Fruit fly (Drosophila melanogaster) whole organism, embryonic: ENCODE measurements around the gene Send2.
A peak's percentile ranks its signal among the peaks of the same experiment; 100 is the strongest.

Experiments used
- CG10431 ChIP-seq: fragments of 200-800 bp; sonication (Bioruptor generic); optimal IDR thresholded peaks from 3 replicates; lab custom pipeline; 2018; ENCODE audit warnings: missing biosample characterization, mild to moderate bottlenecking, missing genetic modification characterization
- CG11247 ChIP-seq: fragments of 200-800 bp; sonication (Bioruptor generic); IDR thresholded peaks from 2 replicates; pipeline ENCODE4 v1.3.6; 2022; ENCODE audit warnings: missing biosample characterization, missing genetic modification characterization
- CG1233 ChIP-seq: fragments of 200-800 bp; sonication (Bioruptor generic); optimal IDR thresholded peaks from 4 replicates; lab custom pipeline; 2018; ENCODE audit warnings: missing biosample characterization, mild to moderate bottlenecking, missing genetic modification characterization
- CG13123 ChIP-seq: fragments of 200-800 bp; sonication (Bioruptor generic); optimal IDR thresholded peaks from 2 replicates; lab custom pipeline; 2016; ENCODE audit warnings: missing biosample characterization, missing genetic modification characterization
- CG13775 ChIP-seq: fragments of 200-800 bp; sonication (Bioruptor generic); optimal IDR thresholded peaks from 3 replicates; lab custom pipeline; 2017; ENCODE audit warnings: missing biosample characterization, mild to moderate bottlenecking, missing genetic modification characterization
- CG15011 ChIP-seq: fragments of 200-800 bp; sonication (Bioruptor generic); optimal IDR thresholded peaks from 3 replicates; lab custom pipeline; 2018; ENCODE audit warnings: missing biosample characterization, mild to moderate bottlenecking, missing genetic modification characterization
- CG15479 ChIP-seq: fragments of 200-800 bp; sonication (Bioruptor generic); optimal IDR thresholded peaks from 3 replicates; lab custom pipeline; 2019; ENCODE audit warnings: missing biosample characterization, mild to moderate bottlenecking, missing genetic modification characterization, moderate library complexity
- CG1603 ChIP-seq: fragments of 200-800 bp; sonication (Bioruptor generic); optimal IDR thresholded peaks from 2 replicates; lab custom pipeline; 2019; ENCODE audit warnings: missing biosample characterization, mild to moderate bottlenecking, missing genetic modification characterization, moderate library complexity
- CG2678 ChIP-seq: fragments of 200-800 bp; sonication (Bioruptor generic); optimal IDR thresholded peaks from 3 replicates; lab custom pipeline; 2019; ENCODE audit warnings: missing biosample characterization, mild to moderate bottlenecking, missing genetic modification characterization, moderate library complexity
- CG31365 ChIP-seq: fragments of 200-800 bp; sonication (Bioruptor generic); optimal IDR thresholded peaks from 2 replicates; lab custom pipeline; 2018; ENCODE audit warnings: missing biosample characterization, mild to moderate bottlenecking, missing genetic modification characterization
- CG4282 ChIP-seq: fragments of 200-800 bp; sonication (Bioruptor generic); optimal IDR thresholded peaks from 2 replicates; lab custom pipeline; 2016; ENCODE audit warnings: missing biosample characterization, missing genetic modification characterization
- CG43689 ChIP-seq: fragments of 200-800 bp; sonication (Bioruptor generic); IDR thresholded peaks from 2 replicates; pipeline ENCODE4 v1.3.6; 2022; ENCODE audit warnings: missing biosample characterization, missing genetic modification characterization
- CG9727 ChIP-seq: fragments of 200-800 bp; sonication (Bioruptor generic); optimal IDR thresholded peaks from 3 replicates; lab custom pipeline; 2017; ENCODE audit warnings: missing biosample characterization, mild to moderate bottlenecking, missing genetic modification characterization
- CG9932 ChIP-seq: fragments of 200-800 bp; sonication (Bioruptor generic); IDR thresholded peaks from 2 replicates; pipeline ENCODE4 v1.3.6; 2022; ENCODE audit warnings: missing biosample characterization, missing genetic modification characterization
- CrebB ChIP-seq: fragments of 200-800 bp; sonication (Bioruptor generic); optimal IDR thresholded peaks from 3 replicates; lab custom pipeline; 2018; ENCODE audit warnings: missing biosample characterization, mild to moderate bottlenecking, missing genetic modification characterization
- D19A ChIP-seq: fragments of 200-800 bp; optimal IDR thresholded peaks from 3 replicates; lab custom pipeline; 2019; ENCODE audit warnings: missing biosample characterization, mild to moderate bottlenecking, missing genetic modification characterization, moderate library complexity
- D19B ChIP-seq: fragments of 200-800 bp; sonication (Bioruptor generic); optimal IDR thresholded peaks from 2 replicates; lab custom pipeline; 2017; ENCODE audit warnings: missing biosample characterization, mild to moderate bottlenecking, missing genetic modification characterization
- Dad ChIP-seq: fragments of 200-800 bp; sonication (Bioruptor generic); optimal IDR thresholded peaks from 3 replicates; lab custom pipeline; 2016; ENCODE audit warnings: missing biosample characterization, missing genetic modification characterization
- Deaf1 ChIP-seq: fragments of 200-800 bp; optimal IDR thresholded peaks from 3 replicates; lab custom pipeline; 2019; ENCODE audit warnings: missing biosample characterization, mild to moderate bottlenecking, missing genetic modification characterization, moderate library complexity
- Elba2 ChIP-seq: fragments of 200-800 bp; sonication (Bioruptor generic); optimal IDR thresholded peaks from 3 replicates; lab custom pipeline; 2016; ENCODE audit warnings: missing biosample characterization, missing genetic modification characterization
- Hey ChIP-seq: fragments of 200-800 bp; sonication (Bioruptor generic); optimal IDR thresholded peaks from 3 replicates; lab custom pipeline; 2018; ENCODE audit warnings: missing biosample characterization, mild to moderate bottlenecking, missing genetic modification characterization
- HmgD ChIP-seq: fragments of 200-800 bp; sonication (Bioruptor generic); optimal IDR thresholded peaks from 3 replicates; lab custom pipeline; 2016; ENCODE audit warnings: missing biosample characterization, missing genetic modification characterization
- Hsf ChIP-seq: fragments of 200-800 bp; sonication (Bioruptor generic); optimal IDR thresholded peaks from 3 replicates; lab custom pipeline; 2016; ENCODE audit warnings: missing biosample characterization, missing genetic modification characterization
- Nf-YB ChIP-seq: fragments of 200-800 bp; sonication (Bioruptor generic); optimal IDR thresholded peaks from 3 replicates; lab custom pipeline; 2019; ENCODE audit warnings: missing biosample characterization, mild to moderate bottlenecking, missing genetic modification characterization, moderate library complexity
- Ravus ChIP-seq: fragments of 200-800 bp; sonication (Bioruptor generic); IDR thresholded peaks from 2 replicates; pipeline ENCODE4 v1.3.6; 2022; ENCODE audit warnings: missing biosample characterization, missing genetic modification characterization
- al ChIP-seq: fragments of 200-800 bp; sonication (Bioruptor generic); IDR thresholded peaks from 2 replicates; pipeline ENCODE4 v1.3.6; 2022; ENCODE audit warnings: missing biosample characterization, missing genetic modification characterization
- aop ChIP-seq: fragments of 200-800 bp; sonication (Bioruptor generic); IDR thresholded peaks from 2 replicates; pipeline ENCODE4 v1.3.6; 2022; ENCODE audit warnings: missing biosample characterization, missing genetic modification characterization
- bsh ChIP-seq, 2 experiments: fragments of 200-800 bp; sonication (Bioruptor generic); optimal IDR thresholded peaks; 2 replicates each; lab custom pipeline; 2017 to 2018; ENCODE audit warnings: mild to moderate bottlenecking in 2 of 2, missing biosample characterization in 2 of 2, missing genetic modification characterization in 2 of 2, moderate library complexity in 1 of 2
- ci ChIP-seq: fragments of 200-800 bp; sonication (Bioruptor generic); IDR thresholded peaks from 3 replicates; pipeline ENCODE4 v1.3.6; 2022; ENCODE audit warnings: missing biosample characterization, missing genetic modification characterization
- crp ChIP-seq, 2 experiments: fragments of 200-800 bp; sonication (Bioruptor generic); optimal IDR thresholded peaks; 2 replicates in 1 of 2; 3 replicates in 1 of 2; lab custom pipeline; 2017; ENCODE audit warnings: missing biosample characterization in 2 of 2, missing genetic modification characterization in 2 of 2, mild to moderate bottlenecking in 1 of 2, moderate library complexity in 1 of 2
- esg ChIP-seq: fragments of 200-800 bp; sonication (Bioruptor generic); conservative IDR thresholded peaks from 2 replicates; pipeline ENCODE4 v1.3.6; 2022; ENCODE audit warnings: missing biosample characterization, missing genetic modification characterization
- ftz-f1 ChIP-seq: fragments of 200-800 bp; sonication (Bioruptor generic); optimal IDR thresholded peaks from 2 replicates; lab custom pipeline; 2016; ENCODE audit warnings: missing biosample characterization, missing genetic modification characterization
- gcm ChIP-seq: fragments of 200-800 bp; sonication (Bioruptor generic); optimal IDR thresholded peaks from 2 replicates; lab custom pipeline; 2019; ENCODE audit warnings: missing biosample characterization, mild to moderate bottlenecking, missing genetic modification characterization, moderate library complexity
- her ChIP-seq: fragments of 200-800 bp; sonication (Bioruptor generic); optimal IDR thresholded peaks from 2 replicates; lab custom pipeline; 2016; ENCODE audit warnings: missing biosample characterization, missing genetic modification characterization
- jing ChIP-seq: fragments of 200-800 bp; sonication (Bioruptor generic); optimal IDR thresholded peaks from 2 replicates; lab custom pipeline; 2018; ENCODE audit warnings: missing biosample characterization, mild to moderate bottlenecking, missing genetic modification characterization
- kay ChIP-seq: fragments of 200-800 bp; sonication (Bioruptor generic); optimal IDR thresholded peaks from 2 replicates; lab custom pipeline; 2016; ENCODE audit warnings: missing biosample characterization, missing genetic modification characterization
- mirr ChIP-seq: fragments of 200-800 bp; sonication (Bioruptor generic); optimal IDR thresholded peaks from 3 replicates; lab custom pipeline; 2018; ENCODE audit warnings: missing biosample characterization, mild to moderate bottlenecking, missing genetic modification characterization
- otp ChIP-seq: fragments of 200-800 bp; sonication (Bioruptor generic); IDR thresholded peaks from 3 replicates; pipeline ENCODE4, ENCODE4 v1.3.6; 2022; ENCODE audit warnings: missing biosample characterization, missing genetic modification characterization
- peb ChIP-seq: fragments of 200-800 bp; sonication (Bioruptor generic); IDR thresholded peaks from 2 replicates; pipeline ENCODE4 v1.3.6; 2022; ENCODE audit warnings: missing biosample characterization, missing genetic modification characterization
- pros ChIP-seq: fragments of 200-800 bp; sonication (Bioruptor generic); optimal IDR thresholded peaks from 3 replicates; lab custom pipeline; 2019; ENCODE audit warnings: missing biosample characterization, mild to moderate bottlenecking, missing genetic modification characterization, moderate library complexity
- ranshi ChIP-seq: fragments of 200-800 bp; sonication (Bioruptor generic); IDR thresholded peaks from 2 replicates; pipeline ENCODE4 v1.3.6; 2022; ENCODE audit warnings: missing biosample characterization, missing genetic modification characterization
- sc ChIP-seq, 3 experiments: fragments of >200 bp in 2 of 3; fragments of 200-800 bp in 1 of 3; sonication (Bioruptor generic) in 1 of 3; optimal IDR thresholded peaks; 2 replicates in 2 of 3; 3 replicates in 1 of 3; lab custom pipeline; 2017; ENCODE audit warnings: mild to moderate bottlenecking in 1 of 3, missing biosample characterization in 1 of 3, missing genetic modification characterization in 1 of 3, missing genetic modification reagents in 1 of 3
- sd ChIP-seq: fragments of 200-800 bp; sonication (Bioruptor generic); optimal IDR thresholded peaks from 3 replicates; lab custom pipeline; 2018; ENCODE audit warnings: missing biosample characterization, mild to moderate bottlenecking, missing genetic modification characterization, moderate library complexity
- sqz ChIP-seq: fragments of 200-800 bp; sonication (Bioruptor generic); optimal IDR thresholded peaks from 3 replicates; lab custom pipeline; 2018; ENCODE audit warnings: missing biosample characterization, mild to moderate bottlenecking, missing genetic modification characterization
- twi ChIP-seq: fragments of 200-800 bp; optimal IDR thresholded peaks from 2 replicates; lab custom pipeline; 2019; ENCODE audit warnings: missing biosample characterization, mild to moderate bottlenecking, missing genetic modification characterization, moderate library complexity
- vvl ChIP-seq: fragments of 200-800 bp; sonication (Bioruptor generic); IDR thresholded peaks from 2 replicates; pipeline ENCODE4 v1.3.6; 2022; ENCODE audit warnings: missing biosample characterization, missing genetic modification characterization
- wor ChIP-seq: fragments of 200-800 bp; sonication (Bioruptor generic); IDR thresholded peaks from 2 replicates; pipeline ENCODE4 v1.3.6; 2022; ENCODE audit warnings: missing biosample characterization, missing genetic modification characterization
- yki ChIP-seq: fragments of >200 bp; optimal IDR thresholded peaks from 3 replicates; lab custom pipeline; 2018
- zen2 ChIP-seq: fragments of 200-800 bp; sonication (Bioruptor generic); IDR thresholded peaks from 3 replicates; pipeline ENCODE4 v1.3.6; 2022; ENCODE audit warnings: missing biosample characterization, missing genetic modification characterization; ENCODE audit not compliant: partially characterized antibody

Gene Send2

dm6 chr2L:14355033-14355851 lies 8.8 kb upstream of the Send2 start, which contains the start of gene Rab14 (continued):
- TF ChIP-seq CG4282 (GFP tag; lab: Kevin White, UChicago) (peak; percentile 58), her (GFP tag; lab: Kevin White, UChicago) (peak; percentile 57), CG13123 (no peak), Deaf1 (peak; percentile 45), Nf-YB (GFP tag; lab: Kevin White, UChicago) (peak; percentile 71), jing (GFP tag; lab: Kevin White, UChicago) (peak; percentile 32), CG11247 (GFP tag; lab: Robert Waterston, UW) (peak; percentile 74), CG15011 (GFP tag; lab: Kevin White, UChicago) (no peak), Dad (peak; percentile 50), CG13775 (GFP tag; lab: Kevin White, UChicago) (peak; percentile 79), zen2 (GFP tag; lab: Robert Waterston, UW) (no peak; the same call in 2 of the 3 replicates), HmgD (peak; percentile 74), gcm (GFP tag; lab: Kevin White, UChicago) (peak; percentile 84), bsh (GFP tag; optimal IDR thresholded peaks at IDR 0.05; lab: Kevin White, UChicago) (peak; percentile 12 to 86), yki (lab: Kevin White, UChicago) (no peak), esg (GFP tag; lab: Robert Waterston, UW) (peak; percentile 74), CG31365 (tag; lab: Kevin White, UChicago) (no peak), CG1233 (GFP tag; lab: Kevin White, UChicago) (peak; percentile 78), crp (GFP tag; optimal IDR thresholded peaks at IDR 0.05; lab: Kevin White, UChicago) (peak in 1 of 2 experiments; percentile 61), CG43689 (GFP tag; lab: Robert Waterston, UW) (peak; percentile 71), peb (GFP tag; lab: Robert Waterston, UW) (peak; percentile 48), Elba2 (no peak), pros (GFP tag; lab: Kevin White, UChicago) (peak; percentile 37), CG10431 (GFP tag; lab: Kevin White, UChicago) (peak; percentile 55), al (GFP tag; lab: Robert Waterston, UW) (peak; percentile 69), Ravus (GFP tag; lab: Robert Waterston, UW) (peak; percentile 52), CG15479 (GFP tag; lab: Kevin White, UChicago) (peak; percentile 48), sqz (GFP tag; lab: Kevin White, UChicago) (peak; percentile 64), otp (GFP tag; lab: Robert Waterston, UW) (peak; percentile 74; the same call in 2 of the 3 replicates), CrebB (tag; lab: Kevin White, UChicago) (peak; percentile 36), sd (tag; lab: Kevin White, UChicago) (peak; percentile 99), ci (GFP tag; lab: Robert Waterston, UW) (peak; percentile 91), Hey (tag; lab: Kevin White, UChicago) (no peak), CG2678 (peak; percentile 84), twi (tag; lab: Kevin White, UChicago) (peak; percentile 51), vvl (GFP tag; lab: Robert Waterston, UW) (peak; percentile 93), wor (peak; percentile 66), CG9932 (GFP tag; lab: Robert Waterston, UW) (peak; percentile 81), ftz-f1 (GFP tag; lab: Kevin White, UChicago) (peak; percentile 9), CG1603 (tag; lab: Kevin White, UChicago) (peak; percentile 74), D19B (GFP tag; lab: Kevin White, UChicago) (peak; percentile 89), D19A (tag; lab: Kevin White, UChicago) (peak; percentile 98), aop (GFP tag; lab: Robert Waterston, UW) (peak; percentile 64), kay (GFP tag; lab: Kevin White, UChicago) (peak; percentile 75), ranshi (GFP tag; lab: Robert Waterston, UW) (peak; percentile 77), Hsf (peak; percentile 84), CG9727 (GFP tag; lab: Kevin White, UChicago) (peak; percentile 73), mirr (GFP tag; lab: Kevin White, UChicago) (peak; percentile 23), sc (optimal IDR thresholded peaks at IDR 0.05; lab: Kevin White, UChicago) (no peak), sc (GFP tag; optimal IDR thresholded peaks at IDR 0.05; lab: Kevin White, UChicago) (peak; percentile 67)
